Fruit fly (Drosophila melanogaster): ENCODE measurements around the gene Osi20.

Osi20 gene

DNA sequence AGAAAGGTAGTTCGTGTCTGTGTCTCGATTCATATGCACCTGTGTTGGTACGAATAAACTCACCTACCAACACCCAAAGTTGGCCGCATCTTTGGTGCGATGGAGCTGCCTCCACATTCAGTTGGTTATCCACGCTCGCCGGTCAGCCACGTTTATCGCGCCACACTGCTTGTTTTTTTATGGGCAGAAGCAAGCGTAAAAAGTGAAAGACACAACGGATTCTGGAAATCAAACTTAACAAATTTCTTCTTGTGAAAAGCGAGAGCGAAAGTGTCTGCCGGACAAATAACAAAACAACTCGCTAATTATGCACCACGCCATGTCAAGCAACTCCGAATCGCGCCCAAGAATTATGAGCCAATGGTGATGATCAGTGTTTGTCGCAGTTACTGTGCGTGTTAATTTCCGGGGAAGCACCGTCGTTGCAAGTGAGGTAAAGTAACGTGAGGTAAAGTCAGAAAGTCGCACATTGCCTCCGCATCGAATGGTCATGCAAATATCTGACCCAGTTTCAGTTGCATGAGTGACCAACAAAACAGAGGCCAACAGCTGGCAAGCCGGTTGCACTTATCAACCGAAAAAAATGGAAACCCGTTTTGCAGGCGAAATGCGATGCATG is 28.1 kb upstream of the Osi20 start, which contains the start of gene Osi17:
TSS of gene Osi17 (plus strand) at position 132 of the 619 bp plus-strand sequence.
- TF ChIP-seq CG6276 (GFP tag; optimal IDR thresholded peaks at IDR 0.05) (no peak), Blimp-1 (GFP tag; optimal IDR thresholded peaks at IDR 0.05) (peak; percentile 89), Eip75B (GFP tag; optimal IDR thresholded peaks at IDR 0.05) (peak; percentile 52)

DNA sequence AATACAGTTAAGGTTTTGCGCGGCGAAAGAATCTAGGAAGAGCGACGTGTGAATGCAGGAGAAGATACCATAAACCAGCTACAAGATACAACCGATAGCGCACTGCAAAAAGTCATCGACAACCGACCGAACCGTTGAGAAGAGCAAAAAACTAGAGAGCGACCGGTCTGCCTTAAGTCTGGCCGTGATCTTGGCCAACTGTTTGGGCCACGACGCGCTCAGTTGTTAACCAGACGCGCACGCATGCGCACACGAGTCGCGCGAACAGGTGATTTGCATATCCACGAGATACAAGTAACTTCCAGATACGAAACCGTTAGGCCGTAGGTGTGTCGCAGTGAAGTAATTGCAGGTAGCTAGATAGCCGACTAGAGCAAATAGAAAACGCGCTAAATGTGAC is 24.8 kb upstream of the Osi20 start:
- TF ChIP-seq esn (GFP tag; optimal IDR thresholded peaks at IDR 0.05) (no peak), Eip78C (GFP tag) (peak; percentile 55), CG4318 (GFP tag; optimal IDR thresholded peaks at IDR 0.05) (no peak), CG15336 (GFP tag; IDR thresholded peaks at IDR 0.05) (no peak), OdsH (GFP tag; optimal IDR thresholded peaks at IDR 0.05) (no peak), CG16779 (tag; optimal IDR thresholded peaks at IDR 0.05) (no peak), ss (GFP tag; optimal IDR thresholded peaks at IDR 0.05) (peak in 1 of 2 experiments; percentile 66), CG34406 (GFP tag; optimal IDR thresholded peaks at IDR 0.05) (no peak), Smox (GFP tag; optimal IDR thresholded peaks at IDR 0.05) (no peak), CG1621 (tag; optimal IDR thresholded peaks at IDR 0.05) (no peak), topi (GFP tag; optimal IDR thresholded peaks at IDR 0.05) (no peak), CG8119 (GFP tag; IDR thresholded peaks at IDR 0.05) (0 out of 3 replicates have a peak, but pooled peaks have one; percentile 21), CG11762 (GFP tag; optimal IDR thresholded peaks at IDR 0.05; ENCODE audit: insufficient read depth) (no peak), eg (GFP tag; IDR thresholded peaks at IDR 0.05) (peak; percentile 38; the same call in 1 of the 3 replicates), dsx (GFP tag; optimal IDR thresholded peaks at IDR 0.05; ENCODE audit: poor library complexity, severe bottlenecking) (no peak)

DNA sequence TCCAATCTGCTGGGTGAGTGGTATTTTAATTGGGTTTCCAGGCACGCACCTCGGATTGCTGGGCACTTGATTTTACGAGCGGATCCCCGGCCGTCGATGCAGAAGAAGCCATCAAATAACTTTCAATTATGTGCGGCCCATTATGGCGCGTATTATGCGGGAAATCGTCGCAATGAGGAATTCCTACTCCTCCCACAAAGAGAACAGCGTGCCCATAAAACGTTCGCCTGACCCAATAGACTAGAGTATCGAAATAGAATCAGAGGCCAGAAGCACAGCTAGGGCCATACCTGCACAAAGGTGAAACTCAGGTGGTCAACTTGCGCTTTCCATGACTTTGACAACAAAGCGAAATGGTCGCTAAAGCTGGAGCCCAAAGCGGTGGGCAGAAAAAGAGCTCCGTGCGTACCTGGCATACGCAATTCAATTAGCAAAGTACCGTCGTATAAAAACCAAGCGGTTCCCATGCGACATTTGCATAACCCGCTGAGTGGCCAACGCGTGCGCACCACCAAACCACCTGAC is 10.1 kb upstream of the Osi20 start, which contains the start of gene Osi18:
TSS of gene Osi18 (plus strand) at position 475 of the 525 bp plus-strand sequence.
- TF ChIP-seq salr (GFP tag; optimal IDR thresholded peaks at IDR 0.05) (no peak), Eip78C (GFP tag) (no peak), Lpt (GFP tag; optimal IDR thresholded peaks at IDR 0.05) (no peak), lz (GFP tag; optimal IDR thresholded peaks at IDR 0.05) (no peak), fkh (GFP tag; optimal IDR thresholded peaks at IDR 0.05) (no peak), pdm3 (GFP tag; optimal IDR thresholded peaks at IDR 0.05) (no peak), Eip75B (GFP tag; optimal IDR thresholded peaks at IDR 0.05) (no peak), CG6276 (GFP tag; optimal IDR thresholded peaks at IDR 0.05) (no peak), Hr4 (GFP tag; optimal IDR thresholded peaks at IDR 0.05) (no peak)

DNA sequence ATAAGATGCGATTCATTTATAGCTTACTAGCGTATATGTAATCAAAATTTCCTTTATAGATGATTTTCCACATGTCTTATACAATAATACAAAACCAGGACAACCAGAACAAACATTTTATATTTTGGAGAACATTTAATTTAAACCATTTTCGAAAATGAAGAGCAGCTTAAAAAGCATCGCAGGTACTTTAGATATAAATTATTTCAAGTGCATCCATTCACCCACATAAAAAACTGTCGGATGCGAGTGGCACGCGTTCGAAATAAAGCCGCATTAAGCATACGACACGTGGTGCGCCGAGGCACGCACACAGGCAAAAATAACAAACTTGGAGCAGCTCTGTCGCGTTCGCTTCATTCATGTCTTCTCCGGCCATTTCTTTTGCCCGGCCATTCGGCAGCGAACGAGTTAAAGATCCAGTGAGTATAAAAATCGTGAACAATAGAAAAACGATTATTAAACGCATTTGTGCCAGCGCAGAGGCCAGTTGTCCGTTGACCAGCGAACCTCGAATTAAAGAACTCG is 4.9 kb upstream of the Osi20 start, which contains the start of gene Osi19:
TSS of gene Osi19 (plus strand) at position 457 of the 528 bp plus-strand sequence.
- TF ChIP-seq topi (GFP tag; optimal IDR thresholded peaks at IDR 0.05): no peak
- TF ChIP-seq Sox102F (GFP tag; optimal IDR thresholded peaks at IDR 0.05): no peak
- TF ChIP-seq Sox15 (GFP tag; optimal IDR thresholded peaks at IDR 0.05): no peak
- no peak for TF ChIP-seq Eip75B (GFP tag; optimal IDR thresholded peaks at IDR 0.05)
- no peak for TF ChIP-seq CG8319 (GFP tag; optimal IDR thresholded peaks at IDR 0.05)
- TF ChIP-seq CG6854 (GFP tag; optimal IDR thresholded peaks at IDR 0.05): no peak
- TF ChIP-seq CG31627 (GFP tag; optimal IDR thresholded peaks at IDR 0.05): no peak
- no peak for TF ChIP-seq OdsH (GFP tag; optimal IDR thresholded peaks at IDR 0.05)
- TF ChIP-seq Gug (GFP tag; IDR thresholded peaks at IDR 0.05): no peak
- no peak for TF ChIP-seq ss (GFP tag; optimal IDR thresholded peaks at IDR 0.05)

DNA sequence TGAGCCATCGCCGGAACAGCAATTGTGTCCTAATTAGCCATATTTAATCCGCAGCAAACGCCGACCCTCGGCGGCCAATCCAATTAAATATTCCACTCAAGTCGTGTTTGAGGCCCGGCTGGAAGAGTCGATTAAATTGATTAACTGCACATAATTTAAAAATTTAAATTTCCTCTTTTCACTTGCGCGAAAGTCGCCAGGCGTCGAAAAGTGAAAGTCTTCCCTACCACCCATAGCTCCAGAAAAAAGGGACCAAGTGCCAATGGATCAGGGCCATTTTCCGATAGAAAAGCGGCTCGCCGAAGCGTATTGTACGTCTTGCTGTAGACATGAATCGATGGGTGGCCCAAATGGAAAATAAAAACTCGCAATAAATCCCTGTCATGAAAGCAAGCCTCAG is 2.5 kb upstream of the Osi20 start:
- no peak for TF ChIP-seq esn (GFP tag; optimal IDR thresholded peaks at IDR 0.05)
- TF ChIP-seq CG6276 (GFP tag; optimal IDR thresholded peaks at IDR 0.05): no peak
- no peak for TF ChIP-seq CG3032 (tag; optimal IDR thresholded peaks at IDR 0.05)
- TF ChIP-seq fd59A (GFP tag; optimal IDR thresholded peaks at IDR 0.05): no peak
- TF ChIP-seq CG6808 (GFP tag; optimal IDR thresholded peaks at IDR 0.05): no peak
- no peak for TF ChIP-seq dsx (GFP tag; optimal IDR thresholded peaks at IDR 0.05; ENCODE audit: poor library complexity, severe bottlenecking)
- no peak for TF ChIP-seq CG6792 (GFP tag; optimal IDR thresholded peaks at IDR 0.05)
- TF ChIP-seq CG8119 (GFP tag; IDR thresholded peaks at IDR 0.05): no peak
- TF ChIP-seq cyc (GFP tag; optimal IDR thresholded peaks at IDR 0.05): no peak
- no peak for TF ChIP-seq eg (GFP tag; IDR thresholded peaks at IDR 0.05)
- no peak for TF ChIP-seq lz (GFP tag; optimal IDR thresholded peaks at IDR 0.05)
- TF ChIP-seq Smox (GFP tag; optimal IDR thresholded peaks at IDR 0.05): no peak
- TF ChIP-seq svp (GFP tag): no peak
- no peak for TF ChIP-seq CG9139 (GFP tag; optimal IDR thresholded peaks at IDR 0.05)
- no peak for TF ChIP-seq Ets96B (tag; optimal IDR thresholded peaks at IDR 0.05)
- no peak for TF ChIP-seq OdsH (GFP tag; optimal IDR thresholded peaks at IDR 0.05)
- TF ChIP-seq CG4318 (GFP tag; optimal IDR thresholded peaks at IDR 0.05): no peak

Data from whole organism, prepupa.